Fruit fly (Drosophila melanogaster) Kc167 (cell line): ENCODE results near the gene CG14770.

Experiments used
- Myc ChIP-seq: fragments of >200 bp; optimal IDR thresholded peaks from 2 replicates; lab custom pipeline; 2017; ENCODE audit warnings: missing external identifiers
- Sin3A ChIP-seq: fragments of >200 bp; optimal IDR thresholded peaks from 2 replicates; lab custom pipeline; 2018; ENCODE audit warnings: missing external identifiers
- insv ChIP-seq: fragments of >200 bp; optimal IDR thresholded peaks from 3 replicates; lab custom pipeline; 2018; ENCODE audit warnings: missing external identifiers
- psq ChIP-seq: fragments of >200 bp; optimal IDR thresholded peaks from 2 replicates; lab custom pipeline; 2017; ENCODE audit warnings: missing external identifiers
- ttk ChIP-seq: sonication (Bioruptor generic); optimal IDR thresholded peaks from 2 replicates; lab custom pipeline; 2017; ENCODE audit warnings: missing external identifiers

DNA sequence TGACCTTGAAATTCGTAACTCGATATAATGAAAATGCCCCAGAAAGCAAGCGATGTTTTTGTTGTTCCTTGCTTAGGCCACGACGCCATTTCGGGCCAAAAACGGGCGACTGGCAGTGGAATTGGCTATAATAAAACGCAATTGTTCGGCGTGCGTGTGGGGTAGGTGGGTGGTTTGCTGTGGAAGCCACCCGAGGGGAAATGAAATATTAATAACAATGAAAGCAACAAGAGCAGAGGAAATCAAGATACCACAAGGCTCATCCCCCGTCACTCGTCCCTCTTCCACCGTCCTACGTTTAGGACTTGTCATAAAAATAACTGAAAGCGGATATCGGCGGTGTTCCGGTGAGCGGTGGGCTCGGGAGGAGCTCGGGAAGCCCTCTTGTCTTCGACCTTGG is 36.7 kb downstream of the CG14770 start:
- TF ChIP-seq Sin3A (lab: Kevin White, UChicago) (no peak), Myc (lab: Kevin White, UChicago) (no peak), insv (lab: Kevin White, UChicago) (no peak), psq (lab: Kevin White, UChicago) (no peak), ttk (lab: Kevin White, UChicago) (no peak)
